Worm (Caenorhabditis elegans): ENCODE measurements around the gene fipr-9.
A peak's percentile ranks its signal among the peaks of the same experiment; 100 is the strongest.

Gene fipr-9

ce11 chrV:10178166-10178565 is 43.3 kb upstream of the fipr-9 start (continued):
- TF ChIP-seq ztf-4 (tag; optimal IDR thresholded peaks at IDR 0.05): no peak
- no peak for TF ChIP-seq Y116A8C.19 (tag; optimal IDR thresholded peaks at IDR 0.05; ENCODE audit: borderline replicate concordance)
- TF ChIP-seq zip-4 (GFP tag; optimal IDR thresholded peaks at IDR 0.05): no peak
- TF ChIP-seq lin-15B (tag; optimal IDR thresholded peaks at IDR 0.05): peak; percentile 41
- peak; percentile 70 for TF ChIP-seq egl-13 (tag; optimal IDR thresholded peaks at IDR 0.05)
- TF ChIP-seq lir-3 (tag; optimal IDR thresholded peaks at IDR 0.05; ENCODE audit: poor library complexity): peak; percentile 83
- no peak for TF ChIP-seq elt-3 (tag; optimal IDR thresholded peaks at IDR 0.05)
- TF ChIP-seq unc-98 (GFP tag; IDR thresholded peaks at IDR 0.05): no peak
- peak; percentile 39 for TF ChIP-seq unc-130 (tag; optimal IDR thresholded peaks at IDR 0.05)
- TF ChIP-seq ztf-11 (tag; optimal IDR thresholded peaks at IDR 0.05): peak in 1 of 2 experiments; percentile 60
- no peak for TF ChIP-seq nhr-76 (tag; optimal IDR thresholded peaks at IDR 0.05)
- peak; percentile 59 for TF ChIP-seq ceh-88 (GFP tag; IDR thresholded peaks at IDR 0.05)
- peak; percentile 80 for TF ChIP-seq nhr-90 (tag; optimal IDR thresholded peaks at IDR 0.05; ENCODE audit: poor library complexity)
- TF ChIP-seq isw-1 (GFP tag; IDR thresholded peaks at IDR 0.05): peak; percentile 63
- no peak for TF ChIP-seq aly-2 (tag; optimal IDR thresholded peaks at IDR 0.05)
- TF ChIP-seq fkh-8 (tag; optimal IDR thresholded peaks at IDR 0.05): peak; percentile 85
- TF ChIP-seq aha-1 (tag; optimal IDR thresholded peaks at IDR 0.05): no peak
- TF ChIP-seq skn-1 (tag; optimal IDR thresholded peaks at IDR 0.05): peak; percentile 34
- TF ChIP-seq unc-62 (GFP tag; optimal IDR thresholded peaks at IDR 0.05): no peak
- TF ChIP-seq dpl-1 (GFP tag; optimal IDR thresholded peaks at IDR 0.05): peak; percentile 32 to 56 (median 39)
- peak; percentile 24 for TF ChIP-seq elt-2 (tag; optimal IDR thresholded peaks at IDR 0.05)

ce11 chrV:10179235-10179634 is 42.2 kb upstream of the fipr-9 start, which contains the start of gene cul-5:
Gene cul-5, plus strand, starts transcription at chrV:10179535.
- TF ChIP-seq fkh-4 (tag; optimal IDR thresholded peaks at IDR 0.05; ENCODE audit: borderline replicate concordance) (no peak), elt-2 (tag; optimal IDR thresholded peaks at IDR 0.05) (peak; percentile 41)

ce11 chrV:10182984-10183383 is 38.5 kb upstream of the fipr-9 start, which contains the start of gene ZK856.4:
Gene ZK856.4, plus strand, starts transcription at chrV:10183284.
- TF ChIP-seq irx-1 (tag; optimal IDR thresholded peaks at IDR 0.05) (no peak), jun-1 (tag; optimal IDR thresholded peaks at IDR 0.05) (no peak), aly-2 (tag; optimal IDR thresholded peaks at IDR 0.05) (no peak), ceh-8 (GFP tag; optimal IDR thresholded peaks at IDR 0.05) (no peak), ceh-63 (GFP tag; optimal IDR thresholded peaks at IDR 0.05) (no peak), unc-62 (GFP tag; optimal IDR thresholded peaks at IDR 0.05) (no peak), alr-1 (tag; optimal IDR thresholded peaks at IDR 0.05; ENCODE audit: borderline replicate concordance) (no peak), nhr-19 (GFP tag; conservative IDR thresholded peaks at IDR 0.05) (no peak), skn-1 (tag; optimal IDR thresholded peaks at IDR 0.05) (no peak), ztf-11 (tag; optimal IDR thresholded peaks at IDR 0.05) (no peak), nhr-12 (tag; optimal IDR thresholded peaks at IDR 0.05) (no peak), hlh-17 (GFP tag; optimal IDR thresholded peaks at IDR 0.05; ENCODE audit: borderline replicate concordance) (no peak), elt-3 (tag; optimal IDR thresholded peaks at IDR 0.05) (no peak), tbx-2 (tag; optimal IDR thresholded peaks at IDR 0.05) (no peak), C34B4.2 (tag; optimal IDR thresholded peaks at IDR 0.05) (no peak), unc-98 (GFP tag; IDR thresholded peaks at IDR 0.05) (no peak), isw-1 (GFP tag; IDR thresholded peaks at IDR 0.05) (no peak), blmp-1 (tag; optimal IDR thresholded peaks at IDR 0.05) (no peak), lin-39 (tag; optimal IDR thresholded peaks at IDR 0.05) (no peak), lsy-2 (tag; optimal IDR thresholded peaks at IDR 0.05) (no peak)

- TF ChIP-seq ztf-4 (tag; optimal IDR thresholded peaks at IDR 0.05): no peak
- TF ChIP-seq nhr-77 (tag; optimal IDR thresholded peaks at IDR 0.05): no peak
- no peak for TF ChIP-seq tlp-1 (tag; optimal IDR thresholded peaks at IDR 0.05)
- TF ChIP-seq nhr-90 (tag; optimal IDR thresholded peaks at IDR 0.05; ENCODE audit: poor library complexity): no peak
- no peak for TF ChIP-seq egl-13 (tag; optimal IDR thresholded peaks at IDR 0.05)
- TF ChIP-seq efl-1 (optimal IDR thresholded peaks at IDR 0.05): no peak
- no peak for TF ChIP-seq efl-1 (GFP tag; optimal IDR thresholded peaks at IDR 0.05 in 1 of 2)
- TF ChIP-seq nhr-76 (tag; optimal IDR thresholded peaks at IDR 0.05): no peak
- no peak for TF ChIP-seq ces-1 (GFP tag; optimal IDR thresholded peaks at IDR 0.05)
- TF ChIP-seq zip-4 (GFP tag; optimal IDR thresholded peaks at IDR 0.05): no peak
- TF ChIP-seq hlh-17 (GFP tag; optimal IDR thresholded peaks at IDR 0.05; ENCODE audit: borderline replicate concordance): no peak
- TF ChIP-seq vab-15 (tag; optimal IDR thresholded peaks at IDR 0.05): no peak
- no peak for TF ChIP-seq aly-2 (tag; optimal IDR thresholded peaks at IDR 0.05)
- TF ChIP-seq grh-1 (GFP tag; IDR thresholded peaks at IDR 0.05): no peak
- TF ChIP-seq ama-1 (optimal IDR thresholded peaks at IDR 0.05): no peak
- TF ChIP-seq pag-3 (tag; optimal IDR thresholded peaks at IDR 0.05; ENCODE audit: borderline replicate concordance, insufficient read depth): no peak
- no peak for TF ChIP-seq sox-4 (tag; optimal IDR thresholded peaks at IDR 0.05)
- TF ChIP-seq dpl-1 (GFP tag; optimal IDR thresholded peaks at IDR 0.05): no peak
- TF ChIP-seq lin-13 (GFP tag; optimal IDR thresholded peaks at IDR 0.05): no peak
- no peak for TF ChIP-seq ceh-88 (GFP tag; IDR thresholded peaks at IDR 0.05)
- TF ChIP-seq nhr-12 (tag; optimal IDR thresholded peaks at IDR 0.05): no peak
Observed at ce11 chrV:10183810-10184209, 37.7 kb upstream of the fipr-9 start.

Data from whole organism, L1 larva.